Worm (Caenorhabditis elegans): ENCODE measurements around the gene C53A5.13.

ce11 chrV:14548510-14548909 lies 1.8 kb downstream of the C53A5.13 start:
- no peak for TF ChIP-seq nfya-1 (tag; optimal IDR thresholded peaks at IDR 0.05)
- TF ChIP-seq hlh-8 (tag; optimal IDR thresholded peaks at IDR 0.05) = no peak
- no peak for TF ChIP-seq ceh-19 (GFP tag; optimal IDR thresholded peaks at IDR 0.05)
- no peak for TF ChIP-seq Y22D7AL.16 (tag; optimal IDR thresholded peaks at IDR 0.05)
- no peak for TF ChIP-seq ceh-9 (tag; optimal IDR thresholded peaks at IDR 0.05)
- TF ChIP-seq pha-4 (tag; optimal IDR thresholded peaks at IDR 0.05) = no peak
- no peak for TF ChIP-seq ama-1 (optimal IDR thresholded peaks at IDR 0.05)
- no peak for TF ChIP-seq nhr-11 (tag; optimal IDR thresholded peaks at IDR 0.05)
- no peak for TF ChIP-seq fkh-10 (GFP tag; optimal IDR thresholded peaks at IDR 0.05)
- no peak for TF ChIP-seq elt-2 (tag; optimal IDR thresholded peaks at IDR 0.05)
- no peak for TF ChIP-seq che-1 (tag; optimal IDR thresholded peaks at IDR 0.05)
